Fruit fly (Drosophila melanogaster) whole organism, prepupa: ENCODE data around the gene CG11286.
A peak's percentile ranks its signal among the peaks of the same experiment; 100 is the strongest.

Source experiments
- Blimp-1 ChIP-seq: fragments of 200-800 bp; sonication (Bioruptor generic); optimal IDR thresholded peaks from 3 replicates; lab custom pipeline; 2017; ENCODE audit warnings: missing biosample characterization, missing genetic modification characterization, mild to moderate bottlenecking, moderate library complexity, missing genetic modification reagents
- CG10631 ChIP-seq: fragments of 200-800 bp; sonication (Bioruptor generic); optimal IDR thresholded peaks from 2 replicates; lab custom pipeline; 2016; ENCODE audit warnings: missing biosample characterization, missing genetic modification characterization
- CG10669 ChIP-seq: fragments of 200-800 bp; sonication (Bioruptor generic); optimal IDR thresholded peaks from 3 replicates; lab custom pipeline; 2018; ENCODE audit warnings: missing biosample characterization, mild to moderate bottlenecking, missing genetic modification characterization, moderate library complexity
- CG15336 ChIP-seq: fragments of 200-800 bp; sonication (Bioruptor generic); IDR thresholded peaks from 2 replicates; pipeline ENCODE4 v1.3.6; 2022; ENCODE audit warnings: missing biosample characterization, missing genetic modification characterization
- CG1621 ChIP-seq: fragments of 200-800 bp; sonication (Bioruptor generic); optimal IDR thresholded peaks from 3 replicates; lab custom pipeline; 2018; ENCODE audit warnings: missing biosample characterization, mild to moderate bottlenecking, missing genetic modification characterization
- CG16779 ChIP-seq: fragments of 200-800 bp; sonication (Bioruptor generic); optimal IDR thresholded peaks from 3 replicates; lab custom pipeline; 2017; ENCODE audit warnings: missing biosample characterization, mild to moderate bottlenecking, missing genetic modification characterization
- CG3032 ChIP-seq: fragments of 200-800 bp; optimal IDR thresholded peaks from 2 replicates; lab custom pipeline; 2019; ENCODE audit warnings: missing biosample characterization, mild to moderate bottlenecking, missing genetic modification characterization, moderate library complexity
- CG31627 ChIP-seq: fragments of 200-800 bp; sonication (Bioruptor generic); optimal IDR thresholded peaks from 3 replicates; lab custom pipeline; 2016; ENCODE audit warnings: missing biosample characterization, missing genetic modification characterization
- CG32006 ChIP-seq: fragments of 200-800 bp; sonication (Bioruptor generic); optimal IDR thresholded peaks from 3 replicates; lab custom pipeline; 2017; ENCODE audit warnings: missing biosample characterization, mild to moderate bottlenecking, missing genetic modification characterization
- CG3919 ChIP-seq: fragments of 200-800 bp; sonication (Bioruptor generic); optimal IDR thresholded peaks from 3 replicates; lab custom pipeline; 2016; ENCODE audit warnings: missing biosample characterization, missing genetic modification characterization
- CG4318 ChIP-seq: fragments of 200-800 bp; sonication (Bioruptor generic); optimal IDR thresholded peaks from 3 replicates; lab custom pipeline; 2017; ENCODE audit warnings: missing biosample characterization, mild to moderate bottlenecking, missing genetic modification characterization
- CG6163 ChIP-seq: fragments of 200-800 bp; sonication (Bioruptor generic); IDR thresholded peaks from 3 replicates; pipeline ENCODE4 v1.3.6; 2022; ENCODE audit warnings: missing biosample characterization, missing genetic modification characterization
- CG6276 ChIP-seq: fragments of 200-800 bp; sonication (Bioruptor generic); optimal IDR thresholded peaks from 2 replicates; lab custom pipeline; 2017; ENCODE audit warnings: missing biosample characterization, mild to moderate bottlenecking, missing genetic modification characterization
- CG6792 ChIP-seq: fragments of 200-800 bp; sonication (Bioruptor generic); optimal IDR thresholded peaks from 3 replicates; lab custom pipeline; 2016; ENCODE audit warnings: missing biosample characterization, missing genetic modification characterization
- CG6808 ChIP-seq: fragments of 200-800 bp; sonication (Bioruptor generic); optimal IDR thresholded peaks from 3 replicates; lab custom pipeline; 2017; ENCODE audit warnings: missing biosample characterization, missing genetic modification characterization, mild to moderate bottlenecking, moderate library complexity, missing genetic modification reagents
- CG6854 ChIP-seq: fragments of 200-800 bp; sonication (Bioruptor generic); optimal IDR thresholded peaks from 2 replicates; lab custom pipeline; 2017; ENCODE audit warnings: missing biosample characterization, mild to moderate bottlenecking, missing genetic modification characterization
- CG7368 ChIP-seq: fragments of 200-800 bp; sonication (Bioruptor generic); optimal IDR thresholded peaks from 3 replicates; lab custom pipeline; 2016; ENCODE audit warnings: missing biosample characterization, missing genetic modification characterization
- CG8119 ChIP-seq: fragments of 200-800 bp; sonication (Bioruptor generic); IDR thresholded peaks from 3 replicates; pipeline ENCODE4 v1.3.6; 2022; ENCODE audit warnings: missing biosample characterization, missing genetic modification characterization
- CG8319 ChIP-seq: fragments of 200-800 bp; sonication (Bioruptor generic); optimal IDR thresholded peaks from 3 replicates; lab custom pipeline; 2016; ENCODE audit warnings: missing biosample characterization, missing genetic modification characterization
- CG8632 ChIP-seq: fragments of 200-800 bp; sonication (Bioruptor generic); optimal IDR thresholded peaks from 3 replicates; lab custom pipeline; 2016; ENCODE audit warnings: missing biosample characterization, missing genetic modification characterization
- Eip75B ChIP-seq: fragments of 200-800 bp; sonication (Bioruptor generic); optimal IDR thresholded peaks from 3 replicates; lab custom pipeline; 2016; ENCODE audit warnings: missing biosample characterization, missing genetic modification characterization
- Eip78C ChIP-seq: fragments of 200-800 bp; sonication (Bioruptor generic); peaks from one replicate; lab custom pipeline; 2016; ENCODE audit warnings: missing biosample characterization, missing genetic modification characterization
- Eip93F ChIP-seq: fragments of 200-800 bp; sonication (Bioruptor generic); optimal IDR thresholded peaks from 2 replicates; lab custom pipeline; 2016; ENCODE audit warnings: missing biosample characterization, mild to moderate bottlenecking, missing genetic modification characterization
- Ets21C ChIP-seq: fragments of 200-800 bp; sonication (Bioruptor generic); optimal IDR thresholded peaks from 3 replicates; lab custom pipeline; 2016; ENCODE audit warnings: missing biosample characterization, missing genetic modification characterization
- Ets96B ChIP-seq: fragments of 200-800 bp; optimal IDR thresholded peaks from 2 replicates; lab custom pipeline; 2019; ENCODE audit warnings: missing biosample characterization, mild to moderate bottlenecking, missing genetic modification characterization, moderate library complexity
- Gug ChIP-seq: fragments of 200-800 bp; sonication (Bioruptor generic); IDR thresholded peaks from 2 replicates; pipeline ENCODE4 v1.3.6; 2022; ENCODE audit warnings: missing biosample characterization, missing genetic modification characterization
- Hr38 ChIP-seq: sonication (Bioruptor generic); optimal IDR thresholded peaks from 2 replicates; lab custom pipeline; 2016; ENCODE audit warnings: missing biosample characterization, missing genetic modification characterization
- Hr39 ChIP-seq: fragments of 200-800 bp; sonication (Bioruptor generic); optimal IDR thresholded peaks from 2 replicates; lab custom pipeline; 2016; ENCODE audit warnings: missing biosample characterization, missing genetic modification characterization
- Hr4 ChIP-seq: fragments of 200-800 bp; sonication (Bioruptor generic); optimal IDR thresholded peaks from 3 replicates; lab custom pipeline; 2016; ENCODE audit warnings: missing biosample characterization, missing genetic modification characterization
- Lpt ChIP-seq: fragments of 200-800 bp; sonication (Bioruptor generic); optimal IDR thresholded peaks from 3 replicates; lab custom pipeline; 2016; ENCODE audit warnings: missing biosample characterization, missing genetic modification characterization
- Met ChIP-seq: fragments of 200-800 bp; sonication (Bioruptor generic); optimal IDR thresholded peaks from 3 replicates; lab custom pipeline; 2016; ENCODE audit warnings: missing biosample characterization, missing genetic modification characterization
- OdsH ChIP-seq: fragments of 200-800 bp; sonication (Bioruptor generic); optimal IDR thresholded peaks from 3 replicates; lab custom pipeline; 2016; ENCODE audit warnings: missing biosample characterization, missing genetic modification characterization
- Smox ChIP-seq: fragments of 200-800 bp; sonication (Bioruptor generic); optimal IDR thresholded peaks from 3 replicates; lab custom pipeline; 2016; ENCODE audit warnings: missing biosample characterization, missing genetic modification characterization
- Sox14 ChIP-seq: fragments of 200-800 bp; sonication (Bioruptor generic); optimal IDR thresholded peaks from 3 replicates; lab custom pipeline; 2016; ENCODE audit warnings: missing biosample characterization, missing genetic modification characterization
- Sox15 ChIP-seq: fragments of 200-800 bp; sonication (Bioruptor generic); optimal IDR thresholded peaks from 3 replicates; lab custom pipeline; 2016; ENCODE audit warnings: missing biosample characterization, missing genetic modification characterization
- acj6 ChIP-seq: fragments of 200-800 bp; sonication (Bioruptor generic); optimal IDR thresholded peaks from 3 replicates; lab custom pipeline; 2016; ENCODE audit warnings: missing biosample characterization, missing genetic modification characterization
- dac ChIP-seq: fragments of 200-800 bp; sonication (Bioruptor generic); optimal IDR thresholded peaks from 2 replicates; lab custom pipeline; 2017; ENCODE audit warnings: missing biosample characterization, mild to moderate bottlenecking, missing genetic modification characterization
- dsx ChIP-seq: fragments of 200-800 bp; optimal IDR thresholded peaks from 3 replicates; lab custom pipeline; 2019; ENCODE audit warnings: missing biosample characterization, mild to moderate bottlenecking, missing genetic modification characterization, moderate library complexity; ENCODE audit not compliant: poor library complexity, severe bottlenecking
- eg ChIP-seq: fragments of 200-800 bp; sonication (Bioruptor generic); IDR thresholded peaks from 3 replicates; pipeline ENCODE4 v1.3.6; 2022; ENCODE audit warnings: missing biosample characterization, missing genetic modification characterization
- esn ChIP-seq: fragments of 200-800 bp; sonication (Bioruptor generic); optimal IDR thresholded peaks from 2 replicates; lab custom pipeline; 2016; ENCODE audit warnings: missing biosample characterization, mild to moderate bottlenecking, missing genetic modification characterization, moderate library complexity
- fd59A ChIP-seq: fragments of 200-800 bp; sonication (Bioruptor generic); optimal IDR thresholded peaks from 2 replicates; lab custom pipeline; 2017; ENCODE audit warnings: missing biosample characterization, mild to moderate bottlenecking, missing genetic modification characterization, missing genetic modification reagents
- fd85E ChIP-seq: fragments of 200-800 bp; sonication (Bioruptor generic); optimal IDR thresholded peaks from 3 replicates; lab custom pipeline; 2016; ENCODE audit warnings: missing biosample characterization, missing genetic modification characterization
- lz ChIP-seq: fragments of 200-800 bp; sonication (Bioruptor generic); optimal IDR thresholded peaks from 3 replicates; lab custom pipeline; 2016; ENCODE audit warnings: missing biosample characterization, missing genetic modification characterization
- net ChIP-seq: fragments of 200-800 bp; sonication (Bioruptor generic); optimal IDR thresholded peaks from 3 replicates; lab custom pipeline; 2016; ENCODE audit warnings: missing biosample characterization, missing genetic modification characterization
- pdm3 ChIP-seq: fragments of 200-800 bp; sonication (Bioruptor generic); optimal IDR thresholded peaks from 3 replicates; lab custom pipeline; 2016; ENCODE audit warnings: missing biosample characterization, missing genetic modification characterization
- salr ChIP-seq, 2 experiments: fragments of 200-800 bp; sonication (Bioruptor generic); optimal IDR thresholded peaks; 3 replicates each; lab custom pipeline; 2016 to 2018; ENCODE audit warnings: missing biosample characterization in 2 of 2, missing genetic modification characterization in 2 of 2, mild to moderate bottlenecking in 1 of 2
- ss ChIP-seq, 2 experiments: fragments of 200-800 bp; sonication (Bioruptor generic); optimal IDR thresholded peaks; 2 replicates in 1 of 2; 3 replicates in 1 of 2; lab custom pipeline; 2017 to 2018; ENCODE audit warnings: mild to moderate bottlenecking in 2 of 2, missing biosample characterization in 2 of 2, missing genetic modification characterization in 2 of 2, moderate library complexity in 1 of 2
- svp ChIP-seq: fragments of 200-800 bp; sonication (Bioruptor generic); peaks from one replicate; lab custom pipeline; 2016; ENCODE audit warnings: missing biosample characterization, missing genetic modification characterization
- vri ChIP-seq: fragments of 200-800 bp; sonication (Bioruptor generic); optimal IDR thresholded peaks from 3 replicates; lab custom pipeline; 2016; ENCODE audit warnings: missing biosample characterization, mild to moderate bottlenecking, missing genetic modification characterization

CG11286 gene

DNA sequence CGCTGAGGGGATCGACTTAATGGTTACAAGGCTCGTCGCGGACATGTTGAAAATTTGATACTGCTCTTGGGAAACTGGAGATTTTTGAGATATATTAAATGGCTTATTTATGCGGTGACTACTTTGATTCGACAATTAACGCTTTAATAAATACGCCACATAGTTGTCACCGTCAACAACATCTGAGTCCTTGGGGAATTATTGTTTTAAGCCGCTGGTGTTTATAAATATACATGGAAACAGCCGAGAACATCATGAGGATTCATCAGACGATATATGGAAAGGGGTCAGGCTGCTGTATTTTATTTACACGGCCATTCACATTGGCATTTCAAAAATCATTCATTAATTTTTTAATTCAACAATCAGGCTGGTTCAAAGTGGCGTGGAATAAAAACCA is at the start of gene CG11286:
TSS of gene CG11286 (minus strand) at position 101 of the 400 bp plus-strand sequence.
- TF ChIP-seq Hr38 (GFP tag; lab: Kevin White, UChicago): no peak
- no peak for TF ChIP-seq CG6808 (GFP tag; lab: Kevin White, UChicago)
- no peak for TF ChIP-seq eg
- no peak for TF ChIP-seq net (GFP tag; lab: Kevin White, UChicago)
- no peak for TF ChIP-seq CG1621 (tag; lab: Kevin White, UChicago)
- no peak for TF ChIP-seq dac (GFP tag; lab: Kevin White, UChicago)

DNA sequence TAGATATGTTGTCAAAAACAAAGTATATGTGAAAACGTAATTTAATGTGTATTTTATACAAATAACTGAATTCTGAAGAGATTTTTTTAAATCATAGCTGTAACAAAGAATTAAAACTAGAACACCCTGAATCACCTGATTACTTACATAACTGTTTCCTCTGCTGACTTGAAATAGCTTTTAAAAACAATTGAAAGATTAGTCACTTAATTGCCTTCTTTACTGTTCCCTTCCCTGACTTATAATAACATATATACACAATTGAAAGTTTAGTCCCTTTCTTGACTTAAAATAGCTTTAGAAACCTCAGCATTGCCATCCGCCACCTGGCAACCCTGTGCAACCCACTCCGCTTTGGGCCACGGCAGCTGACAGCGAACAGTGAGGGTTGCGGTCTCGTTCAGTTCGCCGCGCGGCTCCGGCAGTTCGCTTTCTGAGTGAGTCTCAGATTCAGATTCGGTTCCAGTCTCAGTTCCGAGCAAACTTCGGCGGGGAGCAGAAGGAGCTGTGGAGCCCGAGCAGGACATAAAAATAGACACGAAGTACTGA is 42.5 kb upstream of the CG11286 start, which contains the start of gene CG34384:
TSS of gene CG34384 (plus strand) at position 381 of the 549 bp plus-strand sequence.
- no peak for TF ChIP-seq dac (GFP tag; lab: Kevin White, UChicago)
- no peak for TF ChIP-seq CG8119 (GFP tag; lab: Robert Waterston, UW)
- peak; percentile 41 for TF ChIP-seq pdm3
- no peak for TF ChIP-seq net (GFP tag; lab: Kevin White, UChicago)
- peak; percentile 57 for TF ChIP-seq CG32006 (GFP tag; lab: Kevin White, UChicago)
- TF ChIP-seq vri (GFP tag; lab: Kevin White, UChicago): no peak
- TF ChIP-seq salr (GFP tag; optimal IDR thresholded peaks at IDR 0.05; lab: Kevin White, UChicago): peak in 1 of 2 experiments; percentile 18
- peak; percentile 56 for TF ChIP-seq CG3919 (GFP tag; lab: Kevin White, UChicago)
- peak; percentile 9 for TF ChIP-seq Blimp-1 (GFP tag; lab: Kevin White, UChicago)
- TF ChIP-seq Ets96B: peak; percentile 45
- TF ChIP-seq CG6276: no peak
- peak; percentile 19 for TF ChIP-seq CG8632 (GFP tag; lab: Kevin White, UChicago)
- peak; percentile 82 for TF ChIP-seq Eip78C
- peak; percentile 54 for TF ChIP-seq lz
- TF ChIP-seq Met (GFP tag; lab: Kevin White, UChicago): peak; percentile 48
- TF ChIP-seq CG15336 (GFP tag; lab: Robert Waterston, UW): no peak
- peak; percentile 5 for TF ChIP-seq Ets21C
- TF ChIP-seq Smox (GFP tag; lab: Kevin White, UChicago): peak; percentile 21
- TF ChIP-seq dsx (GFP tag; lab: Kevin White, UChicago): peak; percentile 0
- peak; percentile 18 to 58 for TF ChIP-seq ss (GFP tag; optimal IDR thresholded peaks at IDR 0.05; lab: Kevin White, UChicago)
- TF ChIP-seq fd85E (GFP tag; lab: Kevin White, UChicago): no peak
- peak; percentile 82 for TF ChIP-seq svp (GFP tag; lab: Kevin White, UChicago)
- TF ChIP-seq CG1621 (tag; lab: Kevin White, UChicago): no peak
- peak; percentile 52 for TF ChIP-seq CG6792 (GFP tag; lab: Kevin White, UChicago)
- peak; percentile 27 for TF ChIP-seq Hr4 (GFP tag; lab: Kevin White, UChicago)
- TF ChIP-seq acj6 (GFP tag; lab: Kevin White, UChicago): peak; percentile 30
- TF ChIP-seq Sox14 (GFP tag; lab: Kevin White, UChicago): peak; percentile 16
- TF ChIP-seq Eip93F (GFP tag; lab: Kevin White, UChicago): no peak
- peak; percentile 31 for TF ChIP-seq CG10631 (GFP tag; lab: Kevin White, UChicago)
- no peak for TF ChIP-seq eg
- peak; percentile 41 for TF ChIP-seq CG31627 (GFP tag; lab: Kevin White, UChicago)
- no peak for TF ChIP-seq Hr38 (GFP tag; lab: Kevin White, UChicago)
- TF ChIP-seq CG3032: peak; percentile 49
- no peak for TF ChIP-seq Sox15 (GFP tag; lab: Kevin White, UChicago)
- TF ChIP-seq OdsH (GFP tag; lab: Kevin White, UChicago): peak; percentile 39
- no peak for TF ChIP-seq CG6854 (GFP tag; lab: Kevin White, UChicago)
- no peak for TF ChIP-seq CG7368
- no peak for TF ChIP-seq CG16779
- peak; percentile 4 for TF ChIP-seq fd59A (GFP tag; lab: Kevin White, UChicago)
- no peak for TF ChIP-seq Lpt (GFP tag; lab: Kevin White, UChicago)
- no peak for TF ChIP-seq CG6163
- peak; percentile 5 for TF ChIP-seq CG8319 (GFP tag; lab: Kevin White, UChicago)
- TF ChIP-seq esn (GFP tag; lab: Kevin White, UChicago): peak; percentile 56
- TF ChIP-seq Hr39 (GFP tag; lab: Kevin White, UChicago): peak; percentile 30
- peak; percentile 40 for TF ChIP-seq CG10669 (GFP tag; lab: Kevin White, UChicago)
- TF ChIP-seq Gug (GFP tag; lab: Robert Waterston, UW): no peak
- TF ChIP-seq CG4318: peak; percentile 3
- TF ChIP-seq Eip75B (GFP tag; lab: Kevin White, UChicago): peak; percentile 59
